Fruit fly (Drosophila melanogaster): ENCODE measurements around the gene Srp54.

Gene Srp54

dm6 chr2L:9956993-9957652, 44.4 kb downstream of the Srp54 start, which contains the start of the genes CG4658 and CG5846 (continued):
- peak; percentile 90 for TF ChIP-seq CG9932 (GFP tag; IDR thresholded peaks at IDR 0.05)

- TF ChIP-seq kni (GFP tag; optimal IDR thresholded peaks at IDR 0.05), result no peak
- TF ChIP-seq CG34376 (GFP tag; optimal IDR thresholded peaks at IDR 0.05), result peak; percentile 19
- no peak for TF ChIP-seq Abd-B (GFP tag; optimal IDR thresholded peaks at IDR 0.05)
- no peak for TF ChIP-seq CG4820 (GFP tag; optimal IDR thresholded peaks at IDR 0.05)
- peak; percentile 6 for TF ChIP-seq sug (tag; optimal IDR thresholded peaks at IDR 0.05)
Observed at dm6 chr2L:9960758-9961157, 48.0 kb downstream of the Srp54 start.

- TF ChIP-seq oc (tag; optimal IDR thresholded peaks at IDR 0.05) (no peak), sc (optimal IDR thresholded peaks at IDR 0.05) (no peak), sc (GFP tag; optimal IDR thresholded peaks at IDR 0.05) (no peak), Aef1 (GFP tag; IDR thresholded peaks at IDR 0.05) (no peak), CG7372 (GFP tag; IDR thresholded peaks at IDR 0.05) (no peak), sens (GFP tag) (peak; percentile 25), emc (GFP tag; optimal IDR thresholded peaks at IDR 0.05) (no peak), Doc2 (GFP tag; IDR thresholded peaks at IDR 0.05) (no peak), CG8924 (tag; optimal IDR thresholded peaks at IDR 0.05) (peak; percentile 31), CG13296 (GFP tag; optimal IDR thresholded peaks at IDR 0.05) (peak; percentile 41), Deaf1 (tag; optimal IDR thresholded peaks at IDR 0.05) (peak; percentile 43), sna (GFP tag; IDR thresholded peaks at IDR 0.05; ENCODE audit: partially characterized antibody) (0 out of 2 replicates have a peak, but pooled peaks have one; percentile 33), phol (tag; optimal IDR thresholded peaks at IDR 0.05) (peak; percentile 24), nerfin-1 (tag; optimal IDR thresholded peaks at IDR 0.05) (peak; percentile 11), gfzf (GFP tag; optimal IDR thresholded peaks at IDR 0.05) (peak; percentile 58), stwl (tag; optimal IDR thresholded peaks at IDR 0.05) (peak; percentile 34), Tbp (GFP tag; optimal IDR thresholded peaks at IDR 0.05) (no peak), eve (GFP tag; optimal IDR thresholded peaks at IDR 0.05) (no peak), sr (GFP tag; IDR thresholded peaks at IDR 0.05) (no peak), YL-1 (GFP tag; optimal IDR thresholded peaks at IDR 0.05) (peak; percentile 77), MESR4 (GFP tag; optimal IDR thresholded peaks at IDR 0.05) (peak; percentile 84), CG15601 (tag; optimal IDR thresholded peaks at IDR 0.05) (peak; percentile 13), CG7928 (GFP tag; optimal IDR thresholded peaks at IDR 0.05) (peak; percentile 85), Taf1 (GFP tag; IDR thresholded peaks at IDR 0.05) (no peak), abd-A (tag; optimal IDR thresholded peaks at IDR 0.05) (no peak), jigr1 (GFP tag; IDR thresholded peaks at IDR 0.05) (no peak), CG15696 (tag; optimal IDR thresholded peaks at IDR 0.05) (peak; percentile 4), E2f2 (GFP tag; IDR thresholded peaks at IDR 0.05) (peak; percentile 65), Myb (GFP tag; optimal IDR thresholded peaks at IDR 0.05) (no peak), Hr3 (GFP tag; optimal IDR thresholded peaks at IDR 0.05) (no peak), zen (tag; optimal IDR thresholded peaks at IDR 0.05) (peak; percentile 17), run (tag; optimal IDR thresholded peaks at IDR 0.05) (no peak), dmrt99B (tag; optimal IDR thresholded peaks at IDR 0.05) (peak; percentile 14), CG12391 (tag; optimal IDR thresholded peaks at IDR 0.05) (peak; percentile 64), CG17829 (tag; optimal IDR thresholded peaks at IDR 0.05) (peak; percentile 33), CG14710 (tag; optimal IDR thresholded peaks at IDR 0.05) (peak; percentile 63), tna (GFP tag; IDR thresholded peaks at IDR 0.05; ENCODE audit: partially characterized antibody) (no peak), pho (GFP tag; optimal IDR thresholded peaks at IDR 0.05) (no peak), CG13424 (tag; optimal IDR thresholded peaks at IDR 0.05) (peak; percentile 28), sd (tag; optimal IDR thresholded peaks at IDR 0.05) (peak; percentile 15)
Observed at dm6 chr2L:9963603-9964042, 50.9 kb downstream of the Srp54 start, which contains the start of gene CG5850. Gene CG5850, minus strand, starts transcription at chr2L:9963949.

Measured in whole organism, embryonic.